Fruit fly (Drosophila melanogaster): ENCODE results near the gene CG10341.
A peak's percentile ranks its signal among the peaks of the same experiment; 100 is the strongest.

CG10341 gene

DNA sequence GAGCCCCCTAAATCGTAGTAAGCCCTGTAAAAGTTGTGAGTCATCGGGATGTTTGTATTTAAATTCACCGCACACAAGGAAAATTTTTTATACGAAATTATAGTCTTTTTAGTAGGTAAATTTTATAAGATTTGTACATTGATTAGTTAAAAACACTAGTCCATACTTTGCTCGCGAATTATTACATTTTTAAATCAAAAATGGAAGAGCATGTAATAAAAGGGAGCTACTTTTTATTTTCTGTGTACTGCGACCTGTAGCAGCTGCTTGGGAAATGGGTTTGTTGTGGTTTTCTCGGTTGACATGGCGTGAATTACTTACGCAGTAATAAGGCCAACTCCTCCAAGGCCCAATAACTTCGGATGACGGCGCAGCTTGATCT lies 3.8 kb upstream of the CG10341 start (continued):
- peak; percentile 39 for TF ChIP-seq Smox (GFP tag; optimal IDR thresholded peaks at IDR 0.05)
- TF ChIP-seq CG6808 (GFP tag; optimal IDR thresholded peaks at IDR 0.05) = no peak
- no peak for TF ChIP-seq svp (GFP tag)
- TF ChIP-seq CG8632 (GFP tag; optimal IDR thresholded peaks at IDR 0.05) = peak; percentile 55
- no peak for TF ChIP-seq vri (GFP tag; optimal IDR thresholded peaks at IDR 0.05)
- TF ChIP-seq Sox15 (GFP tag; optimal IDR thresholded peaks at IDR 0.05) = no peak
- TF ChIP-seq CG7368 (GFP tag; optimal IDR thresholded peaks at IDR 0.05) = no peak
- TF ChIP-seq Eip93F (GFP tag; optimal IDR thresholded peaks at IDR 0.05) = no peak
- no peak for TF ChIP-seq fd59A (GFP tag; optimal IDR thresholded peaks at IDR 0.05)
- TF ChIP-seq Sox14 (GFP tag; optimal IDR thresholded peaks at IDR 0.05) = peak; percentile 51
- TF ChIP-seq CG11902 (GFP tag; optimal IDR thresholded peaks at IDR 0.05) = peak; percentile 11
- TF ChIP-seq fd85E (GFP tag; optimal IDR thresholded peaks at IDR 0.05) = no peak
- no peak for TF ChIP-seq Blimp-1 (GFP tag; optimal IDR thresholded peaks at IDR 0.05)
- TF ChIP-seq cyc (GFP tag; optimal IDR thresholded peaks at IDR 0.05) = peak; percentile 29
- no peak for TF ChIP-seq Hr38 (GFP tag; optimal IDR thresholded peaks at IDR 0.05)
- TF ChIP-seq Met (GFP tag; optimal IDR thresholded peaks at IDR 0.05) = no peak
- peak; percentile 63 for TF ChIP-seq pdm3 (GFP tag; optimal IDR thresholded peaks at IDR 0.05)
- TF ChIP-seq CG8319 (GFP tag; optimal IDR thresholded peaks at IDR 0.05) = no peak
- no peak for TF ChIP-seq Ets21C (GFP tag; optimal IDR thresholded peaks at IDR 0.05)
- TF ChIP-seq Sox102F (GFP tag; optimal IDR thresholded peaks at IDR 0.05) = peak; percentile 5
- peak; percentile 73 for TF ChIP-seq acj6 (GFP tag; optimal IDR thresholded peaks at IDR 0.05)
- TF ChIP-seq CG6163 (GFP tag; IDR thresholded peaks at IDR 0.05) = peak; percentile 84
- TF ChIP-seq CG15336 (GFP tag; IDR thresholded peaks at IDR 0.05) = peak; percentile 59
- peak; percentile 46 for TF ChIP-seq lz (GFP tag; optimal IDR thresholded peaks at IDR 0.05)
- no peak for TF ChIP-seq fkh (GFP tag; optimal IDR thresholded peaks at IDR 0.05)
- TF ChIP-seq topi (GFP tag; optimal IDR thresholded peaks at IDR 0.05) = peak; percentile 23
- no peak for TF ChIP-seq dsx (GFP tag; optimal IDR thresholded peaks at IDR 0.05; ENCODE audit: poor library complexity, severe bottlenecking)

DNA sequence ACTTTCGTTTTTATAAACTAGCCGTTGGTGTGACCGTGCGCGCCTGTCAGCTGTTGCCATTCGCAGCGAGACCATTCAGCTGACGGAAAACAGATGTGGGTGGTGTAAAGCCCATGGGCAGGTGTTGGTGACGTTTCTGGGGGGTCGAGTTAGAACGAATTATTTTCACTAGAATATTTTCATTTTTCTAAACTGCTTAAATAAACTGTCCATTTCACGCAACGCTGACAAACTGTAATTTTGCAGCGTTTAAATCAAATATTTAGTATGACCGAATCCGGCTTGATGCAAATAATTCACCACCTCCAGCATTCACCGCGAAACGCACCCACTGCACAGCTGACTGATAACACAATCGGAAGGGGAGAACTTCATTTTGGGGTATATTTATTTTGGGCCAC lies 3.1 kb upstream of the CG10341 start, which contains the start of the genes CG10383 and CG10338:
Gene CG10383 (minus strand): TSS at position 199 of the 401 bp plus-strand sequence.
Gene CG10338 (plus strand): TSS at position 261 of the 401 bp plus-strand sequence.
- TF ChIP-seq net (GFP tag; optimal IDR thresholded peaks at IDR 0.05) (peak; percentile 83), Gug (GFP tag; IDR thresholded peaks at IDR 0.05) (peak; percentile 86), achi (GFP tag; optimal IDR thresholded peaks at IDR 0.05) (peak; percentile 89), CG32006 (GFP tag; optimal IDR thresholded peaks at IDR 0.05) (peak; percentile 77), fkh (GFP tag; optimal IDR thresholded peaks at IDR 0.05) (peak; percentile 31), CG6276 (GFP tag; optimal IDR thresholded peaks at IDR 0.05) (no peak), vri (GFP tag; optimal IDR thresholded peaks at IDR 0.05) (peak; percentile 75), cyc (GFP tag; optimal IDR thresholded peaks at IDR 0.05) (peak; percentile 93), CG8632 (GFP tag; optimal IDR thresholded peaks at IDR 0.05) (peak; percentile 77), Smox (GFP tag; optimal IDR thresholded peaks at IDR 0.05) (peak; percentile 90), CG15336 (GFP tag; IDR thresholded peaks at IDR 0.05) (peak; percentile 84), CG3032 (tag; optimal IDR thresholded peaks at IDR 0.05) (peak; percentile 73), svp (GFP tag) (peak; percentile 93), Ets21C (GFP tag; optimal IDR thresholded peaks at IDR 0.05) (peak; percentile 85), acj6 (GFP tag; optimal IDR thresholded peaks at IDR 0.05) (peak; percentile 89), CG6854 (GFP tag; optimal IDR thresholded peaks at IDR 0.05) (peak; percentile 49), CG11294 (GFP tag; IDR thresholded peaks at IDR 0.05) (peak; percentile 87), CG11762 (GFP tag; optimal IDR thresholded peaks at IDR 0.05; ENCODE audit: insufficient read depth) (peak; percentile 51), Sox102F (GFP tag; optimal IDR thresholded peaks at IDR 0.05) (peak; percentile 85), Hr38 (GFP tag; optimal IDR thresholded peaks at IDR 0.05) (peak; percentile 74), CG31627 (GFP tag; optimal IDR thresholded peaks at IDR 0.05) (peak; percentile 93), CG6808 (GFP tag; optimal IDR thresholded peaks at IDR 0.05) (no peak), CG11902 (GFP tag; optimal IDR thresholded peaks at IDR 0.05) (peak; percentile 87), Hr4 (GFP tag; optimal IDR thresholded peaks at IDR 0.05) (peak; percentile 86), salr (GFP tag; optimal IDR thresholded peaks at IDR 0.05) (peak; percentile 57 to 64), CG4318 (GFP tag; optimal IDR thresholded peaks at IDR 0.05) (peak; percentile 69), CG34406 (GFP tag; optimal IDR thresholded peaks at IDR 0.05) (peak; percentile 81), ss (GFP tag; optimal IDR thresholded peaks at IDR 0.05) (peak; percentile 30 to 33), CG8119 (GFP tag; IDR thresholded peaks at IDR 0.05) (peak; percentile 69; the same call in 2 of the 3 replicates), topi (GFP tag; optimal IDR thresholded peaks at IDR 0.05) (peak; percentile 88), dac (GFP tag; optimal IDR thresholded peaks at IDR 0.05) (peak; percentile 85), CG7368 (GFP tag; optimal IDR thresholded peaks at IDR 0.05) (peak; percentile 86), Met (GFP tag; optimal IDR thresholded peaks at IDR 0.05) (peak; percentile 90), fd85E (GFP tag; optimal IDR thresholded peaks at IDR 0.05) (peak; percentile 77), Hr39 (GFP tag; optimal IDR thresholded peaks at IDR 0.05) (peak; percentile 93), CG6792 (GFP tag; optimal IDR thresholded peaks at IDR 0.05) (peak; percentile 86), dsx (GFP tag; optimal IDR thresholded peaks at IDR 0.05; ENCODE audit: poor library complexity, severe bottlenecking) (peak; percentile 37), Eip93F (GFP tag; optimal IDR thresholded peaks at IDR 0.05) (peak; percentile 89), OdsH (GFP tag; optimal IDR thresholded peaks at IDR 0.05) (peak; percentile 89)

All from whole organism, prepupa.